Worm (Caenorhabditis elegans): Measurements from ENCODE around the gene R144.10.

- TF ChIP-seq ref-2 (tag; optimal IDR thresholded peaks at IDR 0.05) (no peak), sox-4 (tag; optimal IDR thresholded peaks at IDR 0.05) (no peak), pha-4 (tag; optimal IDR thresholded peaks at IDR 0.05) (no peak), fkh-10 (GFP tag; optimal IDR thresholded peaks at IDR 0.05) (no peak), ama-1 (optimal IDR thresholded peaks at IDR 0.05) (no peak), dve-1 (tag; optimal IDR thresholded peaks at IDR 0.05) (no peak), pha-2 (tag; optimal IDR thresholded peaks at IDR 0.05) (no peak), ceh-19 (GFP tag; optimal IDR thresholded peaks at IDR 0.05) (no peak)
Observed at ce11 chrIII:5006881-5007280, 4.8 kb upstream of the R144.10 start, which contains the start of gene R144.12.

Data from whole organism, late embryonic.